Worm (Caenorhabditis elegans) whole organism, midembryonic: ENCODE measurements around the gene meg-1.

Experiments
- T22C8.4 ChIP-seq: fragments of 200-800 bp; sonication (Bioruptor generic); IDR thresholded peaks from 2 replicates; pipeline ENCODE4 v1.3.6; 2022; ENCODE audit warnings: missing genetic modification characterization, missing compliant biosample characterization
- cog-1 ChIP-seq: sonication (generic microtip); optimal IDR thresholded peaks from 2 replicates; lab custom pipeline; 2016; ENCODE audit warnings: missing genetic modification characterization, missing compliant biosample characterization
- flt-1 ChIP-seq: fragments of 200-800 bp; sonication (Bioruptor generic); IDR thresholded peaks from 2 replicates; pipeline ENCODE4 v1.3.6; 2022; ENCODE audit warnings: missing genetic modification characterization, missing compliant biosample characterization
- klf-2 ChIP-seq: fragments of 200-800 bp; sonication (Bioruptor generic); conservative IDR thresholded peaks from 2 replicates; pipeline ENCODE4 v1.3.6; 2022; ENCODE audit warnings: missing genetic modification reagents, missing genetic modification characterization, missing compliant biosample characterization
- med-1 ChIP-seq: sonication (generic microtip); optimal IDR thresholded peaks from 2 replicates; lab custom pipeline; 2017; ENCODE audit warnings: missing genetic modification characterization, mild to moderate bottlenecking, missing compliant biosample characterization, antibody characterized with exemption, missing genetic modification reagents; ENCODE audit not compliant: insufficient read depth
- ref-1 ChIP-seq: fragments of 200-800 bp; sonication (Bioruptor generic); conservative IDR thresholded peaks from 2 replicates; pipeline ENCODE4 v1.3.6; 2022; ENCODE audit warnings: missing genetic modification reagents, missing genetic modification characterization, missing compliant biosample characterization
- tab-1 ChIP-seq: fragments of 200-800 bp; sonication (Bioruptor generic); IDR thresholded peaks from 2 replicates; pipeline ENCODE4 v1.3.6; 2022; ENCODE audit warnings: missing genetic modification characterization, missing compliant biosample characterization
- ztf-23 ChIP-seq: fragments of 200-800 bp; sonication (Bioruptor generic); IDR thresholded peaks from 2 replicates; pipeline ENCODE4 v1.3.6; 2022; ENCODE audit warnings: missing genetic modification reagents, missing genetic modification characterization, missing compliant biosample characterization
- ztf-29 ChIP-seq: fragments of 200-800 bp; sonication (Bioruptor generic); IDR thresholded peaks from 2 replicates; pipeline ENCODE4 v1.3.6; 2022; ENCODE audit warnings: missing genetic modification reagents, missing genetic modification characterization, missing compliant biosample characterization

meg-1 gene

ce11 chrX:13900047-13900446, 29.4 kb downstream of the meg-1 start, which contains the start of gene sra-38:
Gene sra-38 (minus strand): TSS chrX:13900147.
- TF ChIP-seq ref-1 (GFP tag; lab: Robert Waterston, UW): no peak
- no peak for TF ChIP-seq T22C8.4
- TF ChIP-seq flt-1 (GFP tag; lab: Robert Waterston, UW): no peak
- TF ChIP-seq ztf-23 (GFP tag; lab: Robert Waterston, UW): no peak
- TF ChIP-seq klf-2 (GFP tag; lab: Robert Waterston, UW): no peak
- TF ChIP-seq cog-1: no peak
- TF ChIP-seq tab-1 (GFP tag; lab: Robert Waterston, UW): no peak
- TF ChIP-seq ztf-29: no peak
- TF ChIP-seq med-1 (GFP tag; lab: Kevin White, UChicago): no peak

- no peak for TF ChIP-seq ztf-29
- TF ChIP-seq med-1 (GFP tag; lab: Kevin White, UChicago): no peak
- no peak for TF ChIP-seq klf-2 (GFP tag; lab: Robert Waterston, UW)
Measured at ce11 chrX:13893256-13893655, 36.2 kb downstream of the meg-1 start, which contains the start of gene sra-37. Gene sra-37 (minus strand): TSS chrX:13893356.

ce11 chrX:13886195-13886594, 43.2 kb downstream of the meg-1 start:
- TF ChIP-seq flt-1 (GFP tag; lab: Robert Waterston, UW) (0 out of 2 replicates have a peak, but pooled peaks have one; percentile 33), med-1 (GFP tag; lab: Kevin White, UChicago) (no peak)

ce11 chrX:13885131-13885530, 44.3 kb downstream of the meg-1 start:
- TF ChIP-seq ref-1 (GFP tag; lab: Robert Waterston, UW): no peak
- no peak for TF ChIP-seq T22C8.4

ce11 chrX:13884157-13884556, 45.3 kb downstream of the meg-1 start:
- no peak for TF ChIP-seq flt-1 (GFP tag; lab: Robert Waterston, UW)
- no peak for TF ChIP-seq ztf-29
- TF ChIP-seq klf-2 (GFP tag; lab: Robert Waterston, UW): no peak
- TF ChIP-seq cog-1: no peak
- no peak for TF ChIP-seq T22C8.4
- TF ChIP-seq tab-1 (GFP tag; lab: Robert Waterston, UW): no peak
- no peak for TF ChIP-seq med-1 (GFP tag; lab: Kevin White, UChicago)
- TF ChIP-seq ref-1 (GFP tag; lab: Robert Waterston, UW): no peak
- TF ChIP-seq ztf-23 (GFP tag; lab: Robert Waterston, UW): no peak

ce11 chrX:13882639-13883038, 46.8 kb downstream of the meg-1 start, which contains the start of gene hlb-1:
Gene hlb-1 (minus strand): TSS chrX:13882739.
- TF ChIP-seq ztf-23 (GFP tag; lab: Robert Waterston, UW): 0 out of 2 replicates have a peak, but pooled peaks have one; percentile 23
- no peak for TF ChIP-seq ref-1 (GFP tag; lab: Robert Waterston, UW)
- no peak for TF ChIP-seq tab-1 (GFP tag; lab: Robert Waterston, UW)
- TF ChIP-seq cog-1: no peak
- TF ChIP-seq klf-2 (GFP tag; lab: Robert Waterston, UW): no peak
- no peak for TF ChIP-seq ztf-29
- TF ChIP-seq med-1 (GFP tag; lab: Kevin White, UChicago): no peak
- no peak for TF ChIP-seq T22C8.4
- TF ChIP-seq flt-1 (GFP tag; lab: Robert Waterston, UW): no peak

- no peak for TF ChIP-seq tab-1 (GFP tag; lab: Robert Waterston, UW)
- no peak for TF ChIP-seq T22C8.4
- TF ChIP-seq ref-1 (GFP tag; lab: Robert Waterston, UW): no peak
Measured at ce11 chrX:13881760-13882369, 47.6 kb downstream of the meg-1 start.

ce11 chrX:13878082-13878481, 51.4 kb downstream of the meg-1 start:
- TF ChIP-seq flt-1 (GFP tag; lab: Robert Waterston, UW): no peak
- no peak for TF ChIP-seq ref-1 (GFP tag; lab: Robert Waterston, UW)
- TF ChIP-seq cog-1: no peak
- no peak for TF ChIP-seq T22C8.4
- TF ChIP-seq ztf-29: no peak
- no peak for TF ChIP-seq klf-2 (GFP tag; lab: Robert Waterston, UW)
- TF ChIP-seq tab-1 (GFP tag; lab: Robert Waterston, UW): no peak
- TF ChIP-seq ztf-23 (GFP tag; lab: Robert Waterston, UW): no peak
- TF ChIP-seq med-1 (GFP tag; lab: Kevin White, UChicago): no peak
